Worm (Caenorhabditis elegans): ENCODE measurements around the gene R11E3.1.

R11E3.1 gene

ce11 chrIV:4749728-4750278, 39.7 kb upstream of the R11E3.1 start, which contains the start of the genes rpl-20 and Y17G9B.5 (continued):
- TF ChIP-seq nhr-12 (tag; optimal IDR thresholded peaks at IDR 0.05) (peak; percentile 78), nhr-76 (tag; optimal IDR thresholded peaks at IDR 0.05) (peak; percentile 81), isw-1 (GFP tag; IDR thresholded peaks at IDR 0.05) (peak; percentile 100), C04F5.9 (tag; optimal IDR thresholded peaks at IDR 0.05) (peak; percentile 97), nhr-237 (tag; optimal IDR thresholded peaks at IDR 0.05) (peak; percentile 99), dpl-1 (GFP tag; optimal IDR thresholded peaks at IDR 0.05) (peak; percentile 94 to 96 (median 96)), lir-3 (tag; optimal IDR thresholded peaks at IDR 0.05; ENCODE audit: poor library complexity) (peak; percentile 98), lin-35 (GFP tag; optimal IDR thresholded peaks at IDR 0.05) (peak; percentile 95 to 97), efl-3 (GFP tag; optimal IDR thresholded peaks at IDR 0.05) (peak; percentile 98), rnt-1 (tag; optimal IDR thresholded peaks at IDR 0.05) (peak; percentile 99), nhr-47 (tag; optimal IDR thresholded peaks at IDR 0.05) (peak; percentile 100), pax-3 (tag; optimal IDR thresholded peaks at IDR 0.05) (peak; percentile 100), ztf-11 (tag; optimal IDR thresholded peaks at IDR 0.05) (peak; percentile 92 to 100), hlh-4 (tag; optimal IDR thresholded peaks at IDR 0.05) (peak; percentile 70), unc-62 (GFP tag; optimal IDR thresholded peaks at IDR 0.05) (peak; percentile 96), nhr-84 (tag; optimal IDR thresholded peaks at IDR 0.05) (peak; percentile 91), fkh-10 (GFP tag; optimal IDR thresholded peaks at IDR 0.05) (peak; percentile 99), irx-1 (tag; optimal IDR thresholded peaks at IDR 0.05) (peak; percentile 100), snpc-4 (tag; optimal IDR thresholded peaks at IDR 0.05) (peak; percentile 95), tlp-1 (tag; optimal IDR thresholded peaks at IDR 0.05) (no peak), nhr-71 (tag; optimal IDR thresholded peaks at IDR 0.05) (peak; percentile 100), lin-15B (tag; optimal IDR thresholded peaks at IDR 0.05) (peak; percentile 100), zag-1 (tag; optimal IDR thresholded peaks at IDR 0.05) (peak; percentile 99), nhr-11 (tag; optimal IDR thresholded peaks at IDR 0.05) (peak; percentile 98), xbp-1 (tag; optimal IDR thresholded peaks at IDR 0.05) (peak; percentile 100), mep-1 (tag; optimal IDR thresholded peaks at IDR 0.05) (peak; percentile 100), unc-130 (tag; optimal IDR thresholded peaks at IDR 0.05) (peak; percentile 100), unc-86 (tag; optimal IDR thresholded peaks at IDR 0.05) (peak; percentile 100), ztf-4 (tag; optimal IDR thresholded peaks at IDR 0.05) (peak; percentile 100), vab-15 (tag; optimal IDR thresholded peaks at IDR 0.05) (peak; percentile 97), fos-1 (tag; optimal IDR thresholded peaks at IDR 0.05) (peak; percentile 99), nhr-90 (tag; optimal IDR thresholded peaks at IDR 0.05; ENCODE audit: poor library complexity) (peak; percentile 100), efl-1 (optimal IDR thresholded peaks at IDR 0.05) (peak; percentile 97 to 98), efl-1 (GFP tag; optimal IDR thresholded peaks at IDR 0.05 in 1 of 2) (peak; percentile 91 to 99), swsn-7 (tag; optimal IDR thresholded peaks at IDR 0.05) (peak; percentile 100), sox-4 (tag; optimal IDR thresholded peaks at IDR 0.05) (peak; percentile 98), fkh-4 (tag; optimal IDR thresholded peaks at IDR 0.05; ENCODE audit: borderline replicate concordance) (peak; percentile 95)

DNA sequence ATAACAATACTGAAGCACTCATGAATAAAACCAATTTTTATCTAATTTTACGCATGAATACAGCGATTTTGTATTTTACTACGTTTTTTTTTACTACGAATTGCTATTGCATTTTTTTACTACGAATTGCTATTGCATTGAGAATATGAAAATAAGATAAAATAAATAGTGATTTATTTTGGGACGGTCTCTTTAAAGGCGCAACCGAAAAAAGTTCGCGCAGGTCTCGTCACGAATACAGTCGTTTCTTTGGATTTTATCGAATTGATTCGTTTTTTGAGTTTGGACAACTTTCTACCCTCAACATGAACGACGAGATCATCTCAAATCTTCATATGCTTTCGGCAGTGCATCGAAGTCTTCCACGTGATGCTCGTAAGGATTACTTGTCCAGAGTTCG, 37.7 kb upstream of the R11E3.1 start, which contains the start of gene Y17G9B.4:
Gene Y17G9B.4, plus strand, starts transcription at position 306 of the 400 bp plus-strand sequence.
- no peak for TF ChIP-seq nhr-85 (tag)

ce11 chrIV:4755929-4756655, 33.5 kb upstream of the R11E3.1 start, which contains the start of the genes fbxb-77 and Y17G9B.11:
Gene fbxb-77 (minus strand): TSS chrIV:4756157.
Gene Y17G9B.11 (plus strand): TSS chrIV:4756605.
- no peak for TF ChIP-seq nhr-71 (tag; optimal IDR thresholded peaks at IDR 0.05)
- no peak for TF ChIP-seq lin-35 (GFP tag; optimal IDR thresholded peaks at IDR 0.05)
- TF ChIP-seq snpc-4 (tag; optimal IDR thresholded peaks at IDR 0.05), result no peak
- no peak for TF ChIP-seq fkh-8 (tag; optimal IDR thresholded peaks at IDR 0.05)
- TF ChIP-seq elt-2 (tag; optimal IDR thresholded peaks at IDR 0.05), result no peak
- TF ChIP-seq mep-1 (tag; optimal IDR thresholded peaks at IDR 0.05), result no peak
- no peak for TF ChIP-seq egl-13 (tag; optimal IDR thresholded peaks at IDR 0.05)
- TF ChIP-seq zip-4 (GFP tag; optimal IDR thresholded peaks at IDR 0.05), result no peak
- TF ChIP-seq pax-3 (tag; optimal IDR thresholded peaks at IDR 0.05), result no peak
- TF ChIP-seq aly-2 (tag; optimal IDR thresholded peaks at IDR 0.05), result no peak
- no peak for TF ChIP-seq fos-1 (tag; optimal IDR thresholded peaks at IDR 0.05)
- no peak for TF ChIP-seq C16A3.4 (tag; optimal IDR thresholded peaks at IDR 0.05)
- no peak for TF ChIP-seq unc-86 (tag; optimal IDR thresholded peaks at IDR 0.05)
